Fruit fly (Drosophila melanogaster): ENCODE results near the gene CG3631.
A peak's percentile ranks its signal among the peaks of the same experiment; 100 is the strongest.

Gene CG3631

DNA sequence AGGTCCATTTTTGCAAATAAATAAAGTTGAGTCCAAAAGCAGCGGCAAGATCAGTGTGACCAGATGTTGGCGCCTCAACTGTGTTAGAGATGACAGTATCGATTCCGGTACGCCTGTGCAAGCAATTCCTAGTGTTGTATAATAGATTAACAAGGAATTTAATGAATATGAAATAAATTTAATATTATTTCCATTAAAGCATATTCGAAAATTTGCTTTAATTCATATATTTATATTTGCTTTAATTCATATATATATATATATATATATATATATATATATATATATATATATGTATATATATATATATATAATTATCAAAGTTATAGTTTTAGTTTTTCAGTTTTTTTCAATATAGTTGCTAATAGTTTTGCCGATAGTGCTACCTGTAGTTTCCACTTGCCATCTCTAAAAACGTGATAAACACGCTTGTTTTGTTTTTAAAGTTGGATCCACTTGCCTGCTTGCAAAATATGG lies 19.1 kb downstream of the CG3631 start, which contains the start of the genes Nup93-2 and CG3817 (continued):
- TF ChIP-seq CG34422 (GFP tag; IDR thresholded peaks at IDR 0.05) (peak; percentile 71; the same call in 1 of the 3 replicates), CG3163 (GFP tag; optimal IDR thresholded peaks at IDR 0.05) (no peak), sima (GFP tag; optimal IDR thresholded peaks at IDR 0.05) (no peak), exex (tag; optimal IDR thresholded peaks at IDR 0.05) (no peak), Nf-YC (tag; optimal IDR thresholded peaks at IDR 0.05) (peak; percentile 72), CG12299 (tag; optimal IDR thresholded peaks at IDR 0.05) (peak; percentile 47), CG5180 (GFP tag; optimal IDR thresholded peaks at IDR 0.05) (peak; percentile 15), gsb (GFP tag; IDR thresholded peaks at IDR 0.05) (no peak; the same call in 1 of the 2 replicates), cwo (GFP tag; optimal IDR thresholded peaks at IDR 0.05) (peak; percentile 31), Lpt (GFP tag; optimal IDR thresholded peaks at IDR 0.05) (no peak), CG7372 (GFP tag; IDR thresholded peaks at IDR 0.05) (peak; percentile 56), CG12744 (GFP tag; optimal IDR thresholded peaks at IDR 0.05) (no peak), ro (GFP tag; IDR thresholded peaks at IDR 0.05) (no peak), Chrac-16 (GFP tag; optimal IDR thresholded peaks at IDR 0.05) (peak; percentile 16), tgo (GFP tag; IDR thresholded peaks at IDR 0.05) (no peak), CG4404 (GFP tag; IDR thresholded peaks at IDR 0.05) (peak; percentile 89), vvl (GFP tag; IDR thresholded peaks at IDR 0.05) (peak; percentile 70), seq (GFP tag; IDR thresholded peaks at IDR 0.05) (no peak), CG9727 (GFP tag; optimal IDR thresholded peaks at IDR 0.05) (peak; percentile 61), tap (tag; optimal IDR thresholded peaks at IDR 0.05) (no peak), Oaz (GFP tag; IDR thresholded peaks at IDR 0.05) (no peak), croc (GFP tag; conservative IDR thresholded peaks at IDR 0.05) (no peak), jing (GFP tag; optimal IDR thresholded peaks at IDR 0.05) (no peak), CG32532 (GFP tag; IDR thresholded peaks at IDR 0.05) (peak; percentile 78), CG9437 (GFP tag; optimal IDR thresholded peaks at IDR 0.05) (peak; percentile 34), Tbp (GFP tag; optimal IDR thresholded peaks at IDR 0.05) (no peak), CG10366 (GFP tag; IDR thresholded peaks at IDR 0.05) (peak; percentile 56), Camta (GFP tag; optimal IDR thresholded peaks at IDR 0.05) (peak; percentile 19), al (GFP tag; IDR thresholded peaks at IDR 0.05) (peak; percentile 78), Sry-β (GFP tag; optimal IDR thresholded peaks at IDR 0.05) (no peak), Jarid2 (GFP tag; optimal IDR thresholded peaks at IDR 0.05) (no peak), Bdp1 (GFP tag; optimal IDR thresholded peaks at IDR 0.05) (no peak), Sox100B (GFP tag; optimal IDR thresholded peaks at IDR 0.05) (no peak), CG3407 (GFP tag; optimal IDR thresholded peaks at IDR 0.05) (peak; percentile 16), CG6254 (GFP tag; optimal IDR thresholded peaks at IDR 0.05) (no peak), ap (GFP tag; IDR thresholded peaks at IDR 0.05) (no peak), CG5245 (GFP tag; optimal IDR thresholded peaks at IDR 0.05) (no peak), E2f1 (GFP tag; IDR thresholded peaks at IDR 0.05) (peak; percentile 72), bigmax (GFP tag; optimal IDR thresholded peaks at IDR 0.05) (no peak), hb (GFP tag; IDR thresholded peaks at IDR 0.05; ENCODE audit: partially characterized antibody) (0 out of 3 replicates have a peak, but pooled peaks have one; percentile 52), Antp (GFP tag; optimal IDR thresholded peaks at IDR 0.05) (peak; percentile 12), CG11247 (GFP tag; IDR thresholded peaks at IDR 0.05) (peak; percentile 25; the same call in 1 of the 2 replicates), oc (tag; optimal IDR thresholded peaks at IDR 0.05) (no peak), Xrp1 (GFP tag; IDR thresholded peaks at IDR 0.05) (peak; percentile 41; the same call in 1 of the 2 replicates), Six4 (GFP tag; optimal IDR thresholded peaks at IDR 0.05) (peak; percentile 58), CG2202 (tag; optimal IDR thresholded peaks at IDR 0.05) (no peak), MBD-R2 (GFP tag; IDR thresholded peaks at IDR 0.05) (peak; percentile 83), Drgx (GFP tag; IDR thresholded peaks at IDR 0.05) (no peak; the same call in 1 of the 2 replicates), Side (GFP tag; optimal IDR thresholded peaks at IDR 0.05) (no peak), bab2 (GFP tag; optimal IDR thresholded peaks at IDR 0.05) (peak; percentile 78), zfh1 (GFP tag; IDR thresholded peaks at IDR 0.05) (no peak), tll (GFP tag; optimal IDR thresholded peaks at IDR 0.05) (no peak)
